Worm (Caenorhabditis elegans): ENCODE data around the gene Y48C3A.12.
A peak's percentile ranks its signal among the peaks of the same experiment; 100 is the strongest.

The Y48C3A.12 gene

DNA sequence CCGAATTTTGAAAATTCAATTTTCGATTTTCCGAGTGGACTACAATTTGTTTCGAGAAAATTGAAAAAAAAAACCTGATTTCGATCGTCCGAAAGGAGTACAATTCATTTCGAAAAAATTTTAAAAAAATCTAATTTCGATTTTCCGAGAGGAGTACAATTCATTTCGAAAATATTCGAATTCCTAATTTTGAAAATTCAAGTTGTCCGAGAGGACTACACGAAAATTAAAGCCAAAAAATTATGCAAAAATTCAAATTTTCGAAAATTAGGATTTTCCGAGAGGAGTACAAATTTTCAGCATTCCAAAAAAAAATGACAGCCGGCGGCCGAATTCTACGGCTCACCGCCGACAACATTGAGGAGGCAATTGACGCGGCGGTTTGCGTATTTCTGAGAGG is 36.1 kb downstream of the Y48C3A.12 start, which contains the start of gene Y48C3A.18:
Gene Y48C3A.18 (plus strand): TSS at position 301 of the 400 bp plus-strand sequence.
- TF ChIP-seq efl-3 (GFP tag; optimal IDR thresholded peaks at IDR 0.05) (no peak), zip-4 (GFP tag; optimal IDR thresholded peaks at IDR 0.05) (no peak), alr-1 (tag; optimal IDR thresholded peaks at IDR 0.05; ENCODE audit: borderline replicate concordance) (no peak), ama-1 (optimal IDR thresholded peaks at IDR 0.05) (no peak), nhr-84 (tag; optimal IDR thresholded peaks at IDR 0.05) (no peak), lin-13 (GFP tag; optimal IDR thresholded peaks at IDR 0.05) (no peak), nhr-11 (tag; optimal IDR thresholded peaks at IDR 0.05) (no peak), hlh-17 (GFP tag; optimal IDR thresholded peaks at IDR 0.05; ENCODE audit: borderline replicate concordance) (no peak)

DNA sequence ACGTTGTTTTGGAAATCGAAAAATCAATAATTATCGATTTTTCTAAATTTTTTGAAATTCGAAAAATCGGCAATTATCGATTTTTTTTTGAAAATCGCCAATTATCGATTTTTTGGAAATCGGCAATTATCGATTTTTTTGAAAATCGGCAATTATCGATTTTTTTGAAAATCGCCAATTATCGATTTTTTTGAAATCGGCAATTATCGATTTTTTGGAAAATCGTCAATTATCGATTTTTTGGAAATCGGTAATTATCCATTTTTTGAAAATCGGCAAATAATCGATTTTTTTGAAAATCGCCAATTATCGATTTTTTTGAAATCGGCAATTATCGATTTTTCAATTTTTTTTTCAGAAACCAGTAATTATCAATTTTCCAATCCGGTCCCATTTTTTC is 37.9 kb downstream of the Y48C3A.12 start:
- TF ChIP-seq blmp-1 (tag; optimal IDR thresholded peaks at IDR 0.05) = no peak
- no peak for TF ChIP-seq jun-1 (tag; optimal IDR thresholded peaks at IDR 0.05)
- no peak for TF ChIP-seq sox-4 (tag; optimal IDR thresholded peaks at IDR 0.05)
- no peak for TF ChIP-seq skn-1 (tag; optimal IDR thresholded peaks at IDR 0.05)
- TF ChIP-seq nhr-85 (tag) = no peak
- TF ChIP-seq ztf-11 (tag; optimal IDR thresholded peaks at IDR 0.05) = no peak
- TF ChIP-seq ceh-82 (tag; optimal IDR thresholded peaks at IDR 0.05) = no peak

DNA sequence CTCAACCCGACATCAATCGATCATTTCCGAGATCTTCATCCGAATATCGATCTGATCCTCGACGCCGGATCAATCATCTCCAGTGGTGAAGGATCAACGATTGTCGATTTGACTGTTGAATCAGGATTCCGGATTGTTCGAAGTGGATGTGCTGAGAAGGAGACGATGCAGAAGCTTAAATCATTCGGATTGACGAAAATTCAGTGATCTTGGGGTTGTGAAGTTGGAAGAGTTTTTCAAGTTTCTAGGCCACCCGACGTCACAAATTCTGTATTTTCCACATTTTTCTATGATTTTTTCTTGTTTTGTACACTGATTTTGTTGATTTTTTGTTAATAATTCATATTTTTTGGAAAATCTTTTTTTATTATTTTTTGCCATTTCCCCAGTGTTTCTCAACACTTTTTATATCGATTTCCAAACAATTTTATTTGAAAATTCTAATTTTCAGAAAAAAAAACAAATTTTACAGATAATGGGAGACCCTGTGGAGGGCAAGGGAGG is 38.4 kb downstream of the Y48C3A.12 start, which contains the start of gene Y48E1C.1:
Gene Y48E1C.1 (plus strand): TSS at position 454 of the 504 bp plus-strand sequence.
- TF ChIP-seq efl-1 (optimal IDR thresholded peaks at IDR 0.05) = no peak
- TF ChIP-seq efl-1 (GFP tag; optimal IDR thresholded peaks at IDR 0.05 in 1 of 2) = peak in 1 of 2 experiments; percentile 13
- TF ChIP-seq unc-130 (tag; optimal IDR thresholded peaks at IDR 0.05) = no peak
- no peak for TF ChIP-seq unc-98 (GFP tag; IDR thresholded peaks at IDR 0.05)
- TF ChIP-seq ceh-88 (GFP tag; IDR thresholded peaks at IDR 0.05) = no peak
- no peak for TF ChIP-seq Y116A8C.19 (tag; optimal IDR thresholded peaks at IDR 0.05; ENCODE audit: borderline replicate concordance)

- peak; percentile 32 for TF ChIP-seq nhr-85 (tag)
- no peak for TF ChIP-seq ceh-90 (tag; optimal IDR thresholded peaks at IDR 0.05)
- TF ChIP-seq lin-35 (GFP tag; optimal IDR thresholded peaks at IDR 0.05) = no peak
- no peak for TF ChIP-seq sptf-1 (tag; optimal IDR thresholded peaks at IDR 0.05)
These were observed 40.3 kb downstream of the Y48C3A.12 start for ce11 chrII:13416552-13416951.

DNA sequence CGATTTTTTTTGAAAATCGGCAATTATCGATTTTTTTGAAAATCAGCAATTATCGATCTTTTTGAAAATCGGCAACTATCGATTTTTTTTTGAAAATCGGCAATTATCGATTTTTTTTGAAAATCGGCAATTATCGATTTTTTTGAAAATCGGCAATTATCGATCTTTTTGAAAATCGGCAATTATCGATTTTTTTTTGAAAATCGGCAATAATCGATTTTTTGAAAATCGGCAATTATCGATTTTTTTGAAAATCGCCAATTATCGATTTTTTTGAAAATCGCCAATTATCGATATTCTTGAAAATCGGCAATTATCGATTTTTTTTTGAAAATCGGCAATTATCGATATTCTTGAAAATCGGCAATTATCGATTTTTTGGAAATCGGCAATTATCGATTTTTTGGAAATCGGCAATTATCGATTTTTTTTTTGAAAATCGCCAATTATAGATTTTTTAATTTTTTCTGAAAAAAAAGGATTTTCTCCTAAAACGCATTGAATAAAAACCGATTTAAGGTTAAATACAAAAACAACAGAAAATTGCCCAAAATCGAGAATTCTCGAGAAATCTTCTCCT is 41.3 kb downstream of the Y48C3A.12 start:
- TF ChIP-seq ces-1 (GFP tag; optimal IDR thresholded peaks at IDR 0.05) (no peak), irx-1 (tag; optimal IDR thresholded peaks at IDR 0.05) (no peak), snu-23 (GFP tag; optimal IDR thresholded peaks at IDR 0.05) (no peak), dpl-1 (GFP tag; optimal IDR thresholded peaks at IDR 0.05) (no peak), ceh-82 (tag; optimal IDR thresholded peaks at IDR 0.05) (no peak), lin-13 (GFP tag; optimal IDR thresholded peaks at IDR 0.05) (no peak), tbx-2 (tag; optimal IDR thresholded peaks at IDR 0.05) (no peak), C16A3.4 (tag; optimal IDR thresholded peaks at IDR 0.05) (no peak), elt-2 (tag; optimal IDR thresholded peaks at IDR 0.05) (no peak), unc-86 (tag; optimal IDR thresholded peaks at IDR 0.05) (no peak), lsy-2 (tag; optimal IDR thresholded peaks at IDR 0.05) (no peak), lir-3 (tag; optimal IDR thresholded peaks at IDR 0.05; ENCODE audit: poor library complexity) (no peak), efl-1 (optimal IDR thresholded peaks at IDR 0.05) (no peak), efl-1 (GFP tag; optimal IDR thresholded peaks at IDR 0.05 in 1 of 2) (no peak), ets-5 (GFP tag; IDR thresholded peaks at IDR 0.05) (no peak), ceh-90 (tag; optimal IDR thresholded peaks at IDR 0.05) (no peak), sup-37 (GFP tag; optimal IDR thresholded peaks at IDR 0.05) (no peak), egl-13 (tag; optimal IDR thresholded peaks at IDR 0.05) (no peak), fos-1 (tag; optimal IDR thresholded peaks at IDR 0.05) (no peak)
